Fruit fly (Drosophila melanogaster) whole organism, prepupa: Measurements from ENCODE around the gene TyrR.
A peak's percentile ranks its signal among the peaks of the same experiment; 100 is the strongest.
"Not testable (repeated sequence)": the region's sequence is repeated elsewhere in the genome, so short reads cannot be mapped to it uniquely, and the experiment has no call there.

Experiments used
- CG10631 ChIP-seq: fragments of 200-800 bp; sonication (Bioruptor generic); optimal IDR thresholded peaks from 2 replicates; lab custom pipeline; 2016; ENCODE audit warnings: missing biosample characterization, missing genetic modification characterization
- CG10669 ChIP-seq: fragments of 200-800 bp; sonication (Bioruptor generic); optimal IDR thresholded peaks from 3 replicates; lab custom pipeline; 2018; ENCODE audit warnings: missing biosample characterization, mild to moderate bottlenecking, missing genetic modification characterization, moderate library complexity
- CG11762 ChIP-seq: fragments of 200-800 bp; sonication (Bioruptor generic); optimal IDR thresholded peaks from 3 replicates; lab custom pipeline; 2016; ENCODE audit warnings: missing biosample characterization, missing genetic modification characterization; ENCODE audit not compliant: insufficient read depth
- CG11902 ChIP-seq: fragments of 200-800 bp; sonication (Bioruptor generic); optimal IDR thresholded peaks from 3 replicates; lab custom pipeline; 2016; ENCODE audit warnings: missing biosample characterization, missing genetic modification characterization
- CG15336 ChIP-seq: fragments of 200-800 bp; sonication (Bioruptor generic); IDR thresholded peaks from 2 replicates; pipeline ENCODE4 v1.3.6; 2022; ENCODE audit warnings: missing biosample characterization, missing genetic modification characterization
- CG1621 ChIP-seq: fragments of 200-800 bp; sonication (Bioruptor generic); optimal IDR thresholded peaks from 3 replicates; lab custom pipeline; 2018; ENCODE audit warnings: missing biosample characterization, mild to moderate bottlenecking, missing genetic modification characterization
- CG16779 ChIP-seq: fragments of 200-800 bp; sonication (Bioruptor generic); optimal IDR thresholded peaks from 3 replicates; lab custom pipeline; 2017; ENCODE audit warnings: missing biosample characterization, mild to moderate bottlenecking, missing genetic modification characterization
- CG3032 ChIP-seq: fragments of 200-800 bp; optimal IDR thresholded peaks from 2 replicates; lab custom pipeline; 2019; ENCODE audit warnings: missing biosample characterization, mild to moderate bottlenecking, missing genetic modification characterization, moderate library complexity
- CG31627 ChIP-seq: fragments of 200-800 bp; sonication (Bioruptor generic); optimal IDR thresholded peaks from 3 replicates; lab custom pipeline; 2016; ENCODE audit warnings: missing biosample characterization, missing genetic modification characterization
- CG34406 ChIP-seq: fragments of 200-800 bp; sonication (Bioruptor generic); optimal IDR thresholded peaks from 3 replicates; lab custom pipeline; 2016; ENCODE audit warnings: missing biosample characterization, missing genetic modification characterization
- CG3919 ChIP-seq: fragments of 200-800 bp; sonication (Bioruptor generic); optimal IDR thresholded peaks from 3 replicates; lab custom pipeline; 2016; ENCODE audit warnings: missing biosample characterization, missing genetic modification characterization
- CG4318 ChIP-seq: fragments of 200-800 bp; sonication (Bioruptor generic); optimal IDR thresholded peaks from 3 replicates; lab custom pipeline; 2017; ENCODE audit warnings: missing biosample characterization, mild to moderate bottlenecking, missing genetic modification characterization
- CG6276 ChIP-seq: fragments of 200-800 bp; sonication (Bioruptor generic); optimal IDR thresholded peaks from 2 replicates; lab custom pipeline; 2017; ENCODE audit warnings: missing biosample characterization, mild to moderate bottlenecking, missing genetic modification characterization
- CG6792 ChIP-seq: fragments of 200-800 bp; sonication (Bioruptor generic); optimal IDR thresholded peaks from 3 replicates; lab custom pipeline; 2016; ENCODE audit warnings: missing biosample characterization, missing genetic modification characterization
- CG6808 ChIP-seq: fragments of 200-800 bp; sonication (Bioruptor generic); optimal IDR thresholded peaks from 3 replicates; lab custom pipeline; 2017; ENCODE audit warnings: missing biosample characterization, missing genetic modification characterization, mild to moderate bottlenecking, moderate library complexity, missing genetic modification reagents
- CG7368 ChIP-seq: fragments of 200-800 bp; sonication (Bioruptor generic); optimal IDR thresholded peaks from 3 replicates; lab custom pipeline; 2016; ENCODE audit warnings: missing biosample characterization, missing genetic modification characterization
- CG8119 ChIP-seq: fragments of 200-800 bp; sonication (Bioruptor generic); IDR thresholded peaks from 3 replicates; pipeline ENCODE4 v1.3.6; 2022; ENCODE audit warnings: missing biosample characterization, missing genetic modification characterization
- CG8319 ChIP-seq: fragments of 200-800 bp; sonication (Bioruptor generic); optimal IDR thresholded peaks from 3 replicates; lab custom pipeline; 2016; ENCODE audit warnings: missing biosample characterization, missing genetic modification characterization
- CG8632 ChIP-seq: fragments of 200-800 bp; sonication (Bioruptor generic); optimal IDR thresholded peaks from 3 replicates; lab custom pipeline; 2016; ENCODE audit warnings: missing biosample characterization, missing genetic modification characterization
- CG9139 ChIP-seq: fragments of 200-800 bp; sonication (Bioruptor generic); optimal IDR thresholded peaks from 3 replicates; lab custom pipeline; 2017; ENCODE audit warnings: missing biosample characterization, mild to moderate bottlenecking, missing genetic modification characterization
- Eip75B ChIP-seq: fragments of 200-800 bp; sonication (Bioruptor generic); optimal IDR thresholded peaks from 3 replicates; lab custom pipeline; 2016; ENCODE audit warnings: missing biosample characterization, missing genetic modification characterization
- Eip93F ChIP-seq: fragments of 200-800 bp; sonication (Bioruptor generic); optimal IDR thresholded peaks from 2 replicates; lab custom pipeline; 2016; ENCODE audit warnings: missing biosample characterization, mild to moderate bottlenecking, missing genetic modification characterization
- Ets21C ChIP-seq: fragments of 200-800 bp; sonication (Bioruptor generic); optimal IDR thresholded peaks from 3 replicates; lab custom pipeline; 2016; ENCODE audit warnings: missing biosample characterization, missing genetic modification characterization
- Ets96B ChIP-seq: fragments of 200-800 bp; optimal IDR thresholded peaks from 2 replicates; lab custom pipeline; 2019; ENCODE audit warnings: missing biosample characterization, mild to moderate bottlenecking, missing genetic modification characterization, moderate library complexity
- Gug ChIP-seq: fragments of 200-800 bp; sonication (Bioruptor generic); IDR thresholded peaks from 2 replicates; pipeline ENCODE4 v1.3.6; 2022; ENCODE audit warnings: missing biosample characterization, missing genetic modification characterization
- Hr38 ChIP-seq: sonication (Bioruptor generic); optimal IDR thresholded peaks from 2 replicates; lab custom pipeline; 2016; ENCODE audit warnings: missing biosample characterization, missing genetic modification characterization
- Lpt ChIP-seq: fragments of 200-800 bp; sonication (Bioruptor generic); optimal IDR thresholded peaks from 3 replicates; lab custom pipeline; 2016; ENCODE audit warnings: missing biosample characterization, missing genetic modification characterization
- OdsH ChIP-seq: fragments of 200-800 bp; sonication (Bioruptor generic); optimal IDR thresholded peaks from 3 replicates; lab custom pipeline; 2016; ENCODE audit warnings: missing biosample characterization, missing genetic modification characterization
- Sox102F ChIP-seq: fragments of 200-800 bp; sonication (Bioruptor generic); optimal IDR thresholded peaks from 2 replicates; lab custom pipeline; 2016; ENCODE audit warnings: missing biosample characterization, mild to moderate bottlenecking, missing genetic modification characterization
- Sox14 ChIP-seq: fragments of 200-800 bp; sonication (Bioruptor generic); optimal IDR thresholded peaks from 3 replicates; lab custom pipeline; 2016; ENCODE audit warnings: missing biosample characterization, missing genetic modification characterization
- Sox15 ChIP-seq: fragments of 200-800 bp; sonication (Bioruptor generic); optimal IDR thresholded peaks from 3 replicates; lab custom pipeline; 2016; ENCODE audit warnings: missing biosample characterization, missing genetic modification characterization
- achi ChIP-seq: fragments of 200-800 bp; sonication (Bioruptor generic); optimal IDR thresholded peaks from 3 replicates; lab custom pipeline; 2016; ENCODE audit warnings: missing biosample characterization, missing genetic modification characterization
- acj6 ChIP-seq: fragments of 200-800 bp; sonication (Bioruptor generic); optimal IDR thresholded peaks from 3 replicates; lab custom pipeline; 2016; ENCODE audit warnings: missing biosample characterization, missing genetic modification characterization
- cyc ChIP-seq: fragments of 200-800 bp; sonication (Bioruptor generic); optimal IDR thresholded peaks from 3 replicates; lab custom pipeline; 2016; ENCODE audit warnings: missing biosample characterization, missing genetic modification characterization
- dac ChIP-seq: fragments of 200-800 bp; sonication (Bioruptor generic); optimal IDR thresholded peaks from 2 replicates; lab custom pipeline; 2017; ENCODE audit warnings: missing biosample characterization, mild to moderate bottlenecking, missing genetic modification characterization
- dsx ChIP-seq: fragments of 200-800 bp; optimal IDR thresholded peaks from 3 replicates; lab custom pipeline; 2019; ENCODE audit warnings: missing biosample characterization, mild to moderate bottlenecking, missing genetic modification characterization, moderate library complexity; ENCODE audit not compliant: poor library complexity, severe bottlenecking
- esn ChIP-seq: fragments of 200-800 bp; sonication (Bioruptor generic); optimal IDR thresholded peaks from 2 replicates; lab custom pipeline; 2016; ENCODE audit warnings: missing biosample characterization, mild to moderate bottlenecking, missing genetic modification characterization, moderate library complexity
- fd59A ChIP-seq: fragments of 200-800 bp; sonication (Bioruptor generic); optimal IDR thresholded peaks from 2 replicates; lab custom pipeline; 2017; ENCODE audit warnings: missing biosample characterization, mild to moderate bottlenecking, missing genetic modification characterization, missing genetic modification reagents
- fd85E ChIP-seq: fragments of 200-800 bp; sonication (Bioruptor generic); optimal IDR thresholded peaks from 3 replicates; lab custom pipeline; 2016; ENCODE audit warnings: missing biosample characterization, missing genetic modification characterization
- fkh ChIP-seq: fragments of 200-800 bp; sonication (Bioruptor generic); optimal IDR thresholded peaks from 3 replicates; lab custom pipeline; 2017; ENCODE audit warnings: missing biosample characterization, mild to moderate bottlenecking, missing genetic modification characterization, moderate library complexity
- lz ChIP-seq: fragments of 200-800 bp; sonication (Bioruptor generic); optimal IDR thresholded peaks from 3 replicates; lab custom pipeline; 2016; ENCODE audit warnings: missing biosample characterization, missing genetic modification characterization
- net ChIP-seq: fragments of 200-800 bp; sonication (Bioruptor generic); optimal IDR thresholded peaks from 3 replicates; lab custom pipeline; 2016; ENCODE audit warnings: missing biosample characterization, missing genetic modification characterization
- ss ChIP-seq, 2 experiments: fragments of 200-800 bp; sonication (Bioruptor generic); optimal IDR thresholded peaks; 2 replicates in 1 of 2; 3 replicates in 1 of 2; lab custom pipeline; 2017 to 2018; ENCODE audit warnings: mild to moderate bottlenecking in 2 of 2, missing biosample characterization in 2 of 2, missing genetic modification characterization in 2 of 2, moderate library complexity in 1 of 2
- svp ChIP-seq: fragments of 200-800 bp; sonication (Bioruptor generic); peaks from one replicate; lab custom pipeline; 2016; ENCODE audit warnings: missing biosample characterization, missing genetic modification characterization

The TyrR gene

DNA sequence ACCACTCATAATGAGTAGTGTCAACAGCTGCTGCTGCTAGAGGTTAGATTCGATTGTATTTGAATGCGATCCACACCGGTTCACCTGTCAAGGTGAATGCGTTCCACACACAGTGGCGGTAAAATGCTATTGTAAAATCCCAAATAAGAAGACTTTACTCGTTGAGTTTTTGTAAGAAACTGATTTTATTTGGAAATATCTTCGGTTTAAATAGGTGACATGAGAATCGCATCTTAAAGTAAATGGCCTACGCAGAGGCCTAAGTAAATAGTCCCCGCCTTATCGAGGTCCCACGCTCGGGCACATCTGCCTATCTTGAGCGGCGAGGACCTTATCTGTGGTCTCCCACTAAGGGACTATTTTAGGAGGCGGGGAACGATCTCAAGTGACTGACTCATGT, at the start of gene TyrR:
Gene TyrR (minus strand): TSS at position 101 of the 400 bp plus-strand sequence.
- not testable (repeated sequence) for TF ChIP-seq dac (GFP tag; lab: Kevin White, UChicago); CG8632; CG34406 (GFP tag; lab: Kevin White, UChicago)
- TF ChIP-seq, all 60 proteins: peak for 0; not testable (repeated sequence) for 60

DNA sequence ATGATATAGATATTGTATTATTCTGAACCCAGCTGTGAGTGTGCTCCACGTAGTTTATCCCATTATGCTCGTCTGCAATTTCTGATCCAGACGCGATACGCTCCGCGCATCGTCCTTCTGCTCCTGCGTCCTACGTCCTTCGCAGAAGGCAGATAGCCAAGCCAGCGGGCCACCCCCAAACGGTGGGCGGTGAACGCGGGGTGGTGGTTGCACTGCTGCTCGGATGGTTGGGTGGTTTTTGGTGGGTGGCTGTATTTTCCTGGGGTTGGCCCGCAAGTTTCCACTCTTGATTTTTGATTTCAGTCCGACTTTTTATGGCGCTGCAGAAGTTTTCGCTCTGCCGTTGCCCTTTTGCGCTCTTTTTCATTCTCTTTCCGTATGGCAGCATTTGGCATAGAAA, 49.5 kb upstream of the TyrR start:
- no peak for TF ChIP-seq CG16779 (tag; lab: Kevin White, UChicago)
- TF ChIP-seq achi (GFP tag; lab: Kevin White, UChicago): no peak
- TF ChIP-seq CG10669: no peak
- no peak for TF ChIP-seq lz
- no peak for TF ChIP-seq cyc (GFP tag; lab: Kevin White, UChicago)
- TF ChIP-seq esn (GFP tag; lab: Kevin White, UChicago): no peak
- TF ChIP-seq acj6 (GFP tag; lab: Kevin White, UChicago): no peak
- no peak for TF ChIP-seq Sox15 (GFP tag; lab: Kevin White, UChicago)
- no peak for TF ChIP-seq Hr38 (GFP tag; lab: Kevin White, UChicago)
- no peak for TF ChIP-seq dac (GFP tag; lab: Kevin White, UChicago)
- no peak for TF ChIP-seq Gug (GFP tag; lab: Robert Waterston, UW)
- no peak for TF ChIP-seq Sox14 (GFP tag; lab: Kevin White, UChicago)
- no peak for TF ChIP-seq CG6276 (GFP tag; lab: Kevin White, UChicago)
- TF ChIP-seq CG3032 (tag; lab: Kevin White, UChicago): no peak
- no peak for TF ChIP-seq CG15336
- no peak for TF ChIP-seq Eip93F (GFP tag; lab: Kevin White, UChicago)
- no peak for TF ChIP-seq svp (GFP tag; lab: Kevin White, UChicago)
- TF ChIP-seq Ets96B: no peak
- no peak for TF ChIP-seq CG8319
- TF ChIP-seq, all 60 proteins: peak for 0

DNA sequence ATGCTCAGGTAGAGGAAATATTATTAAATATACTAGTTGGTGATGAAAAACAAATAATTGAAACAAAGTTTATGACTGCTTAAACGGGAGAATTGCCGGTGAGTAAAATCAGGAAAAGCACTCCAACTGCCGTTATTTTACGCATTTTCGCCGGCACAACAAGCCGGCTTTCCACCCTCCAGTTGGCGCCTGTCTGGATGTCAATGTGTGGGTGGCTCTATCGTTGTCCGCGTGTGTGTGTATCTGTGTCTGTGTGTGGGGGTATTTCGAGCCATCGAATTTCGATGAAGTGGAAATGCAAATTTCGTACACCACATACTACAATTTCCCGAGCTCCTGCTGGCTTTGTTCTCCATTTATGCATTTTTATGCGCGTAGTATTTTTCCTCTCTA, 48.7 kb upstream of the TyrR start:
- TF ChIP-seq CG1621 (tag; lab: Kevin White, UChicago): no peak
- TF ChIP-seq CG4318 (GFP tag; lab: Kevin White, UChicago): no peak
- TF ChIP-seq fd85E (GFP tag; lab: Kevin White, UChicago): no peak
- no peak for TF ChIP-seq Sox14 (GFP tag; lab: Kevin White, UChicago)
- TF ChIP-seq Sox102F (GFP tag; lab: Kevin White, UChicago): no peak
- TF ChIP-seq CG9139: no peak
- TF ChIP-seq CG3919: no peak
- no peak for TF ChIP-seq Eip75B
- TF ChIP-seq lz: no peak
- TF ChIP-seq fkh: no peak
- no peak for TF ChIP-seq CG15336
- no peak for TF ChIP-seq CG6808 (GFP tag; lab: Kevin White, UChicago)
- no peak for TF ChIP-seq Ets21C (GFP tag; lab: Kevin White, UChicago)
- TF ChIP-seq dsx (GFP tag; lab: Kevin White, UChicago): no peak
- TF ChIP-seq ss (GFP tag; optimal IDR thresholded peaks at IDR 0.05; lab: Kevin White, UChicago): no peak

DNA sequence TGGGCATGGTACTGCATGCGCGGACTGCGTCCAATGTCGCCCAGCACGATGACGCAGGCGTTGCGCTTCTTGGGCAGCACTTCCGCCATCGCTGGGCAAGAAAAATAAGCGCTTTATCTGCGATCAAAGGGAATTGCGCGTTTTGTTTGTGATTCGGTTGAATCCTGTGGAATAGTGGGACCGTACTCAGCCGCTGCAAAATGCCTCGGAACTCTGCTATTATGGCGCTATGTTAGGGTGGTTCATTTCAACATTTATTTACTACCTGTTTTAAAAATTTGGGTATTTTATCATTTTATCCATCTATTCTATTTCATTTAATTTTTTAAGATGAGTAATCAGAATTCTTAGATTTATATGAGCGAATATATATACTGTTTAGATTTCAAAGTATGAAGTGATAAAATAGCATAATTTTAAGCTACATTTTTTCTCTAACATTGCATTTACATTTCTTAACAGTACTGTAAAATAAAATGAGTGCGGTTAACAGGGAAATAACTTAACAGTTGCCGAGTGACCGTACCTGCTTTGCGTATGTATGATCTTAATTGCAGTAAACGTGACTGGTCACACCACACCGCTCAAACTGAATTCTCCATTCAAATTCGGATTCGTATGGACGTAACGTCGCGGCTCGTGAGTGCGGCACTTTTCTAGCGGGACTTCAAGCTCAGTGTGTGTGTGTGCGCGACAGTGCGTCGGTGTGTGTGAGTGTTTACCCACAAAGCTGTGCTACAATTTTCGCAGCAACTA, 48.1 kb upstream of the TyrR start, which contains the start of the genes Alg1 and tinc:
Gene Alg1 (minus strand): TSS at position 184 of the 756 bp plus-strand sequence.
Gene tinc (plus strand): TSS at position 591 of the 756 bp plus-strand sequence.
- TF ChIP-seq net (GFP tag; lab: Kevin White, UChicago): no peak
- TF ChIP-seq lz: peak; percentile 57
- no peak for TF ChIP-seq CG9139
- TF ChIP-seq CG11762: no peak
- peak; percentile 73 for TF ChIP-seq esn (GFP tag; lab: Kevin White, UChicago)
- peak; percentile 69; the same call in 2 of the 3 replicates for TF ChIP-seq CG8119 (GFP tag; lab: Robert Waterston, UW)
- TF ChIP-seq CG15336: 0 out of 2 replicates have a peak, but pooled peaks have one; percentile 40
- no peak for TF ChIP-seq Eip75B
- TF ChIP-seq Ets96B: peak; percentile 71
- TF ChIP-seq OdsH (GFP tag; lab: Kevin White, UChicago): no peak
- TF ChIP-seq fd59A (GFP tag; lab: Kevin White, UChicago): no peak
- peak; percentile 53 for TF ChIP-seq CG31627 (GFP tag; lab: Kevin White, UChicago)
- no peak for TF ChIP-seq svp (GFP tag; lab: Kevin White, UChicago)
- no peak for TF ChIP-seq Ets21C (GFP tag; lab: Kevin White, UChicago)
- TF ChIP-seq Eip93F (GFP tag; lab: Kevin White, UChicago): no peak
- TF ChIP-seq Hr38 (GFP tag; lab: Kevin White, UChicago): no peak
- no peak for TF ChIP-seq CG10631
- TF ChIP-seq acj6 (GFP tag; lab: Kevin White, UChicago): no peak
- TF ChIP-seq CG11902: peak; percentile 23
- TF ChIP-seq Sox102F (GFP tag; lab: Kevin White, UChicago): no peak
- peak; percentile 52 for TF ChIP-seq CG6792 (GFP tag; lab: Kevin White, UChicago)
- no peak for TF ChIP-seq CG4318 (GFP tag; lab: Kevin White, UChicago)
- no peak for TF ChIP-seq CG7368 (GFP tag; lab: Kevin White, UChicago)
- TF ChIP-seq Lpt (GFP tag; lab: Kevin White, UChicago): no peak
